Worm (Caenorhabditis elegans) whole organism, L4 larva: Measurements from ENCODE around the gene F38A1.13.

ENCODE experiments used
- R02D3.7 ChIP-seq: fragments of 150-350 bp; sonication (generic microtip); optimal IDR thresholded peaks from 3 replicates; lab custom pipeline; 2014; ENCODE audit warnings: missing biosample characterization, missing genetic modification characterization
- fkh-10 ChIP-seq: fragments of 150-350 bp; optimal IDR thresholded peaks from 2 replicates; lab custom pipeline; 2014; ENCODE audit warnings: missing biosample characterization, missing genetic modification reagents, missing genetic modification characterization
- lir-3 ChIP-seq: sonication (generic microtip); optimal IDR thresholded peaks from 2 replicates; lab custom pipeline; 2016; ENCODE audit warnings: mild to moderate bottlenecking, missing genetic modification characterization, missing compliant biosample characterization

- TF ChIP-seq R02D3.7: no peak
- no peak for TF ChIP-seq fkh-10 (GFP tag; lab: Kevin White, UChicago)
- TF ChIP-seq lir-3 (tag; lab: Kevin White, UChicago): no peak
These were observed 43.9 kb upstream of the F38A1.13 start, which contains the start of gene W09G12.10 for ce11 chrIV:1221167-1221566.
